Worm (Caenorhabditis elegans): ENCODE data around the gene Y50D4B.4.

DNA sequence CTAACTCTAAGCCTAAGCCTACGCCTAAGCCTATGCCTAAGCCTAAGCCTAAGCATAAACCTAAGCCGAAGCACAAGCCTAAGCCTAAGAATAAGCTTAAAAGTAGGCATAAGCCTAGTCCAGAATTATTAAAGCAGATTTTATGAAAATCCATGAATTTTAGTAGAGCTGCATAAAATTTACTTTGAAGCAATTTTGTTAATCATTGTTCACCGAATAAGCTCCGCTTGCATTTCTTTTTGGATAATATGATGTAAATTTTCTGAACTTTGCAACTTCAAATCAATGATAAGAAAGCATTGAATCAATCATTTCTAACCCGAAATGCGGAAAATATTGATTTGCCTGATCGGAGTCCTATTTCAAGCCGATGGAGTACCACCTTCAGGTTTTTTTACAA lies 41.8 kb downstream of the Y50D4B.4 start, which contains the start of gene cpr-8:
- TF ChIP-seq pha-4 (tag; optimal IDR thresholded peaks at IDR 0.05) (no peak), hlh-15 (tag; optimal IDR thresholded peaks at IDR 0.05) (no peak), pqm-1 (tag; optimal IDR thresholded peaks at IDR 0.05) (no peak), hlh-6 (tag; optimal IDR thresholded peaks at IDR 0.05) (no peak), unc-86 (tag; optimal IDR thresholded peaks at IDR 0.05) (no peak), ceh-2 (tag; optimal IDR thresholded peaks at IDR 0.05) (no peak), fkh-10 (GFP tag; optimal IDR thresholded peaks at IDR 0.05) (no peak), lim-6 (tag; optimal IDR thresholded peaks at IDR 0.05) (no peak), elt-4 (tag; optimal IDR thresholded peaks at IDR 0.05) (no peak), nfya-1 (tag; optimal IDR thresholded peaks at IDR 0.05) (no peak), nhr-11 (tag; optimal IDR thresholded peaks at IDR 0.05) (no peak), ceh-9 (tag; optimal IDR thresholded peaks at IDR 0.05) (no peak), sox-4 (tag; optimal IDR thresholded peaks at IDR 0.05) (no peak)

All from whole organism, late embryonic.